Worm (Caenorhabditis elegans) whole organism, L4/young adult: ENCODE results near the gene npp-20.

Experiments
- dao-5 ChIP-seq: sonication (generic microtip); optimal IDR thresholded peaks from 2 replicates; lab custom pipeline; 2016; ENCODE audit warnings: missing genotype, missing genetic modification characterization, moderate library complexity, missing compliant biosample characterization
- him-1 ChIP-seq: sonication (generic microtip); optimal IDR thresholded peaks from 2 replicates; lab custom pipeline; 2016; ENCODE audit warnings: missing genotype, missing genetic modification reagents, missing genetic modification characterization, missing compliant biosample characterization

DNA sequence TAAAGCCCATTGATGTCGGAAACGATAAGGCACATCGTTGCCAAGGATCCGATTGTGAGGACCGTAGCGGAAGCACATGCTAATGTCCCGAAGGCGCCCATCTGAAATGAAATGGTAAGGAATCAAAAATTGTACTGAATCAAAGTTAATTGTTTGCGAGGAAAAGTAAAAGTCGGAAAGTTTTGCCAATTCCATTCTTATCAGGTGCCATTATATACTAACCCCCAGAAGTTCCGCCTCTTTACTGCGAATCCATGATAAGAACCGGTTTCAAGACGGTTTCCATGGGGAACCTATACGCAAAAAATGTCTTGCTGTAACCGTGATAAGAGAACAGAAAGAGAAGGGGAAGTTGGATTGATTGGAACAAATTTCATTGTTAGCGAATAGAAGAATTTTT is 35.1 kb downstream of the npp-20 start, which contains the start of gene col-106:
- TF ChIP-seq dao-5 (tag; lab: Kevin White, UChicago) (no peak), him-1 (tag; lab: Kevin White, UChicago) (no peak)
